Fruit fly (Drosophila melanogaster): ENCODE results near the gene lilli.

- TF ChIP-seq CG8478 (optimal IDR thresholded peaks at IDR 0.05) (no peak), CTCF (optimal IDR thresholded peaks at IDR 0.05) (no peak)
Observed at dm6 chr2L:2941353-2941752, 55.6 kb downstream of the lilli start.

Data from S2 (cell line).